Fruit fly (Drosophila melanogaster): ENCODE results near the gene Ssl1.

The Ssl1 gene

DNA sequence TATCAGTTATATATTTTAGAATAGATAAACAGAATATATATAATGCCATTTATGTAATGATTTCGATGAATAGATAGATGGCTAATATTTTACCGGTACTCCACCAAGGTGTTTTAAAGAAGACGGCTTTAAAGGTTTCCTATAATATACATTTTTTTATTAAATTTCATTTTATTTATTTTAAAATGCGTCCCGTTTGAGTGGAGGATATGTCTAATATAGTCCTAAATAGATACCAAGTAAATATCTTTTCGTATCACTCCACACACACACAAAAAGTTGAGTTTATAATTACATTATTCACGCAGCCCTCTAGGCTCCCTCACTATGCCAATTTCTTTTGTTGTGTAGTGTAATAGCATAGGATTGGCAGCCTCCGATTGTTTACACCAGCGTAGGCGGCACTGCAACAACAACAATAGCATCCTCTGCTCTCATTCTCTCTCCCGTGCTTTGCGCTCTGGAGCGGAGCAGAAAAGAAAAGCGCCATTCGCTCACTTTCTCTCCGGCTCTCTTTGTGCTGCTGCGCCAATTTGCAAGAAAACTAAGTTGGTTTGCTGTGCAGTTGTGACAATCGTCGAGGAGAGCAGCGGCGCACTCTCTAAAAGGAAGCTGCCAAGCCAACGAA lies 31.1 kb downstream of the Ssl1 start, which contains the start of gene CG12768 (continued):
- TF ChIP-seq ab (GFP tag; optimal IDR thresholded peaks at IDR 0.05) (no peak), emc (GFP tag; optimal IDR thresholded peaks at IDR 0.05) (no peak), CG6854 (GFP tag; optimal IDR thresholded peaks at IDR 0.05) (peak; percentile 16), C15 (GFP tag; IDR thresholded peaks at IDR 0.05) (no peak), ato (GFP tag; IDR thresholded peaks at IDR 0.05; ENCODE audit: partially characterized antibody) (no peak), tna (GFP tag; IDR thresholded peaks at IDR 0.05; ENCODE audit: partially characterized antibody) (no peak), Dip3 (GFP tag; optimal IDR thresholded peaks at IDR 0.05) (no peak), CG7786 (GFP tag; optimal IDR thresholded peaks at IDR 0.05) (no peak), Fer1 (GFP tag; optimal IDR thresholded peaks at IDR 0.05) (no peak), E2f2 (GFP tag; IDR thresholded peaks at IDR 0.05) (no peak), CG13424 (tag; optimal IDR thresholded peaks at IDR 0.05) (peak; percentile 23), phol (tag; optimal IDR thresholded peaks at IDR 0.05) (peak; percentile 48), fd96Cb (tag; optimal IDR thresholded peaks at IDR 0.05) (peak; percentile 13), gsb-n (tag; optimal IDR thresholded peaks at IDR 0.05) (peak; percentile 17), zen (tag; optimal IDR thresholded peaks at IDR 0.05) (no peak), CG14965 (GFP tag; optimal IDR thresholded peaks at IDR 0.05; ENCODE audit: borderline replicate concordance) (no peak), CG12219 (GFP tag; optimal IDR thresholded peaks at IDR 0.05) (no peak), CG17385 (GFP tag; optimal IDR thresholded peaks at IDR 0.05) (peak; percentile 12), CG8290 (GFP tag; optimal IDR thresholded peaks at IDR 0.05) (no peak), CG8290 (tag; optimal IDR thresholded peaks at IDR 0.05) (no peak), CG4282 (GFP tag; optimal IDR thresholded peaks at IDR 0.05) (no peak), tap (tag; optimal IDR thresholded peaks at IDR 0.05) (no peak), CG10274 (GFP tag; optimal IDR thresholded peaks at IDR 0.05) (no peak), dmrt99B (tag; optimal IDR thresholded peaks at IDR 0.05) (peak; percentile 41), Hmr (GFP tag; optimal IDR thresholded peaks at IDR 0.05) (peak; percentile 38), CG11398 (GFP tag; optimal IDR thresholded peaks at IDR 0.05) (no peak), CG10543 (GFP tag; optimal IDR thresholded peaks at IDR 0.05) (no peak), CG2712 (tag; optimal IDR thresholded peaks at IDR 0.05) (peak; percentile 57), ATbp (GFP tag; optimal IDR thresholded peaks at IDR 0.05) (peak; percentile 35), dan (GFP tag; IDR thresholded peaks at IDR 0.05) (no peak), grau (tag; optimal IDR thresholded peaks at IDR 0.05) (peak; percentile 54), chm (GFP tag; IDR thresholded peaks at IDR 0.05) (no peak), pfk (GFP tag; optimal IDR thresholded peaks at IDR 0.05) (no peak), CG6813 (GFP tag; optimal IDR thresholded peaks at IDR 0.05) (no peak), Oaz (GFP tag; IDR thresholded peaks at IDR 0.05) (no peak), CG33213 (GFP tag; optimal IDR thresholded peaks at IDR 0.05) (no peak), D19B (GFP tag; optimal IDR thresholded peaks at IDR 0.05) (no peak), CG11456 (GFP tag; IDR thresholded peaks at IDR 0.05) (no peak), CG3847 (GFP tag; IDR thresholded peaks at IDR 0.05) (no peak), sd (tag; optimal IDR thresholded peaks at IDR 0.05) (no peak), CG4424 (GFP tag; optimal IDR thresholded peaks at IDR 0.05) (peak; percentile 33), CG30431 (GFP tag; optimal IDR thresholded peaks at IDR 0.05) (peak; percentile 3), lab (GFP tag; optimal IDR thresholded peaks at IDR 0.05) (peak; percentile 13), ems (GFP tag; optimal IDR thresholded peaks at IDR 0.05) (no peak), CG18764 (GFP tag; optimal IDR thresholded peaks at IDR 0.05) (no peak), ac (GFP tag; optimal IDR thresholded peaks at IDR 0.05) (no peak), CG7357 (GFP tag; IDR thresholded peaks at IDR 0.05) (no peak), D (optimal IDR thresholded peaks at IDR 0.05) (no peak), D (GFP tag; optimal IDR thresholded peaks at IDR 0.05) (peak; percentile 50), CG7372 (GFP tag; IDR thresholded peaks at IDR 0.05) (no peak), CG8089 (GFP tag; optimal IDR thresholded peaks at IDR 0.05) (no peak)
